Worm (Caenorhabditis elegans): ENCODE results near the gene hecw-1.

DNA sequence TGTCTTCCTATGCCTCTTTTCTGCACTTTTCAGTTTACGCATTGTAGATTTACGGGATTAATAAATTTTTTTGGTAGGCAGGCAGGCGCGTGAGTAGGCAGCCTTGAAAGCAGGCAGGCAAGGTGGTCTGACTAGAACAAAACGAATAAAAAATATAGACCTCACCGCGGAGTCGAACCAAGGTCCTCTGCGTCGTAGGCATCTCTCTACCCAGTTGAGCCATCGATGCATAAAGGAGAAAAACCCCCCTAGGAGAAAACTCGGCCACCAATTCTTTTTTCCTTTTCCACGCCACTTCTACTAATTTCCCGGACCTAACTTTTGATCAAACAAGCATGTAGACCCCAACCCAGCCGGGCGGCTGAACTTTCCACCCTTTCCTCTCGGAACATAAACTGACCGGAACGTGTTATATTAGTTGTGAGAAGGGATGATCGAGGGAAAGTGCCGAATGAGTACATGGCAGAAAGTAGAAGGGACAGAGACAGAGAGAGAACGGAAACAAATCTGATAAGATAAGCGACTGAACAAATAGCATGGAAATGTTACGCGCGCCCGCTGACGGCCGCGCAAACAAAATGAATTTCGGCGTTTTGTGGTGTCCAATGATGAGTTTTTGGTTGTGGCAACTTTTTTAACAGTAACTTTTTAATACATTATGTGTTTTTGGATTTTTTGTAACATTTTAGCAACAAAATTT, 50.3 kb downstream of the hecw-1 start:
- TF ChIP-seq him-1 (tag; optimal IDR thresholded peaks at IDR 0.05) (no peak), W03F9.2 (tag; optimal IDR thresholded peaks at IDR 0.05) (no peak)
